Worm (Caenorhabditis elegans): ENCODE data around the gene ZK1321.1.

DNA sequence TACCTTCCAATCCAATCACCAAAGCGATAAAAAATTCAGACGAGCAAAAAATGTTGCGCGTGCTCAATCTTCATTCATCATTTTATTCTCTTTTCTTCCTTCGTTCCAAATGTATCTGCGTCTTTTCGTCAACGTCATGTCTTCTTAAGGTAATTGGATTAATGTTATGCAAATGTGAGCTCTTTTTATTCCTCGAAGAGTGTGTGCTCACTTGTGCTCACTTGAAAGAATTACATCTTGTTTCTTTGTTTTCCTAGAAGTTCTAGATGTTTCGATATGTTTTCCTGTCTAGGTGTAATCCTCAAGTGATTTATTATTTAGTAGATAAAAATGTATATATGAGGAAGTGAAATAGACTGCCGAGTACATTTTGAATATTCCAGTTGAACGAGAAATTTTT, 1.6 kb downstream of the ZK1321.1 start:
- TF ChIP-seq madf-2 (tag; optimal IDR thresholded peaks at IDR 0.05) = no peak
- no peak for TF ChIP-seq ceh-9 (tag; optimal IDR thresholded peaks at IDR 0.05)
- no peak for TF ChIP-seq dmd-4 (tag; optimal IDR thresholded peaks at IDR 0.05; ENCODE audit: borderline replicate concordance)
- TF ChIP-seq dve-1 (tag; optimal IDR thresholded peaks at IDR 0.05) = no peak
- no peak for TF ChIP-seq ets-4 (tag; optimal IDR thresholded peaks at IDR 0.05)
- TF ChIP-seq pqm-1 (tag; optimal IDR thresholded peaks at IDR 0.05) = no peak
- no peak for TF ChIP-seq unc-86 (tag; optimal IDR thresholded peaks at IDR 0.05)
- no peak for TF ChIP-seq sdc-2 (tag; optimal IDR thresholded peaks at IDR 0.05)

Data from whole organism, late embryonic.